Worm (Caenorhabditis elegans) whole organism, L1 larva: ENCODE data around the gene F13D12.8.

Experiments used
- C04F5.9 ChIP-seq: sonication (generic microtip); optimal IDR thresholded peaks from 2 replicates; lab custom pipeline; 2016; ENCODE audit warnings: missing genetic modification characterization, missing compliant biosample characterization
- C16A3.4 ChIP-seq: fragments of 150-350 bp; optimal IDR thresholded peaks from 2 replicates; lab custom pipeline; 2014; ENCODE audit warnings: missing biosample characterization, missing genetic modification characterization
- C34B4.2 ChIP-seq: sonication (generic microtip); optimal IDR thresholded peaks from 2 replicates; lab custom pipeline; 2017; ENCODE audit warnings: mild to moderate bottlenecking, missing genetic modification characterization, missing compliant biosample characterization
- aha-1 ChIP-seq: fragments of 150-350 bp; optimal IDR thresholded peaks from 2 replicates; lab custom pipeline; 2014; ENCODE audit warnings: missing biosample characterization, missing genetic modification characterization
- alr-1 ChIP-seq: fragments of 200-800 bp; sonication (Bioruptor generic); optimal IDR thresholded peaks from 2 replicates; lab custom pipeline; 2018; ENCODE audit warnings: borderline replicate concordance, mild to moderate bottlenecking, missing genetic modification characterization, missing compliant biosample characterization
- aly-2 ChIP-seq: fragments of 150-350 bp; optimal IDR thresholded peaks from 2 replicates; lab custom pipeline; 2014; ENCODE audit warnings: missing biosample characterization, missing genetic modification characterization
- ceh-82 ChIP-seq, 3 experiments: fragments of 150-350 bp in 1 of 3; sonication (generic microtip) in 2 of 3; optimal IDR thresholded peaks; 2 replicates each; lab custom pipeline; 2014 to 2017; ENCODE audit warnings: missing biosample characterization in 3 of 3, missing genetic modification characterization in 3 of 3
- ceh-90 ChIP-seq: sonication (generic microtip); optimal IDR thresholded peaks from 2 replicates; lab custom pipeline; 2016; ENCODE audit warnings: missing genetic modification characterization, missing compliant biosample characterization
- dpl-1 ChIP-seq, 3 experiments: fragments of 150-350 bp in 2 of 3; sonication (generic microtip) in 1 of 3; optimal IDR thresholded peaks; 2 replicates each; lab custom pipeline; 2014 to 2017; ENCODE audit warnings: missing biosample characterization in 3 of 3, missing genetic modification characterization in 3 of 3, missing genetic modification reagents in 3 of 3
- egl-27 ChIP-seq, 2 experiments: fragments of 150-350 bp in 1 of 2; sonication (generic microtip); optimal IDR thresholded peaks; 3 replicates each; lab custom pipeline; 2017 to 2018; ENCODE audit warnings: missing biosample characterization in 2 of 2, missing genetic modification characterization in 2 of 2, missing genetic modification reagents in 2 of 2
- elt-2 ChIP-seq: sonication (generic microtip); optimal IDR thresholded peaks from 2 replicates; lab custom pipeline; 2016; ENCODE audit warnings: missing genetic modification characterization, mild to moderate bottlenecking, inconsistent platforms, missing compliant biosample characterization, missing genetic modification reagents
- ets-5 ChIP-seq: fragments of 200-800 bp; sonication (Bioruptor generic); IDR thresholded peaks from 2 replicates; pipeline ENCODE4 v1.3.6; 2022; ENCODE audit warnings: missing genetic modification characterization, missing compliant biosample characterization
- fkh-10 ChIP-seq: sonication (generic microtip); optimal IDR thresholded peaks from 2 replicates; lab custom pipeline; 2017; ENCODE audit warnings: missing biosample characterization, missing genetic modification reagents, missing genetic modification characterization
- fkh-4 ChIP-seq: sonication (generic microtip); optimal IDR thresholded peaks from 2 replicates; lab custom pipeline; 2016; ENCODE audit warnings: missing compliant biosample characterization, missing genetic modification characterization, borderline replicate concordance
- hlh-4 ChIP-seq: sonication (generic microtip); optimal IDR thresholded peaks from 2 replicates; lab custom pipeline; 2016; ENCODE audit warnings: mild to moderate bottlenecking, missing genetic modification characterization, missing compliant biosample characterization
- irx-1 ChIP-seq: sonication (generic microtip); optimal IDR thresholded peaks from 2 replicates; lab custom pipeline; 2016; ENCODE audit warnings: missing genetic modification characterization, missing compliant biosample characterization
- jun-1 ChIP-seq: fragments of 150-350 bp; optimal IDR thresholded peaks from 2 replicates; lab custom pipeline; 2014; ENCODE audit warnings: missing biosample characterization, missing genetic modification reagents, missing genetic modification characterization
- lin-13 ChIP-seq: fragments of 150-350 bp; optimal IDR thresholded peaks from 2 replicates; lab custom pipeline; 2014; ENCODE audit warnings: missing biosample characterization, missing genetic modification reagents, missing genetic modification characterization
- lin-14 ChIP-seq: fragments of 200-800 bp; sonication (Bioruptor generic); optimal IDR thresholded peaks from 2 replicates; lab custom pipeline; 2018; ENCODE audit warnings: mild to moderate bottlenecking, missing genetic modification characterization, moderate library complexity, missing compliant biosample characterization
- lin-35 ChIP-seq, 2 experiments: fragments of 150-350 bp; optimal IDR thresholded peaks; 2 replicates each; lab custom pipeline; 2014; ENCODE audit warnings: missing biosample characterization in 2 of 2, missing genetic modification characterization in 2 of 2, missing genetic modification reagents in 2 of 2
- lin-39 ChIP-seq: fragments of 150-350 bp; optimal IDR thresholded peaks from 2 replicates; lab custom pipeline; 2014; ENCODE audit warnings: missing biosample characterization, missing genetic modification reagents, missing genetic modification characterization
- lir-3 ChIP-seq: sonication (generic microtip); optimal IDR thresholded peaks from 2 replicates; lab custom pipeline; 2016; ENCODE audit warnings: mild to moderate bottlenecking, missing genetic modification characterization, moderate library complexity, missing compliant biosample characterization; ENCODE audit not compliant: poor library complexity
- lsy-2 ChIP-seq, 2 experiments: fragments of 150-350 bp; optimal IDR thresholded peaks; 2 replicates each; lab custom pipeline; 2014; ENCODE audit warnings: missing biosample characterization in 2 of 2, missing genetic modification characterization in 2 of 2
- mdl-1 ChIP-seq, 2 experiments: fragments of 150-350 bp; optimal IDR thresholded peaks; 2 replicates each; lab custom pipeline; 2014 to 2017; ENCODE audit warnings: missing biosample characterization in 2 of 2, missing genetic modification characterization in 2 of 2, inconsistent platforms in 1 of 2
- mef-2 ChIP-seq: fragments of 150-350 bp; optimal IDR thresholded peaks from 2 replicates; lab custom pipeline; 2014; ENCODE audit warnings: missing biosample characterization, missing genetic modification characterization
- nhr-19 ChIP-seq: fragments of 200-800 bp; sonication (Bioruptor generic); conservative IDR thresholded peaks from 2 replicates; pipeline ENCODE4 v1.3.6; 2022; ENCODE audit warnings: missing genetic modification characterization, missing compliant biosample characterization
- nhr-237 ChIP-seq: fragments of 150-350 bp; optimal IDR thresholded peaks from 2 replicates; lab custom pipeline; 2014; ENCODE audit warnings: missing biosample characterization, missing genetic modification characterization
- nhr-28 ChIP-seq: fragments of 150-350 bp; optimal IDR thresholded peaks from 2 replicates; lab custom pipeline; 2014; ENCODE audit warnings: missing biosample characterization, missing genetic modification characterization
- nhr-47 ChIP-seq: sonication (generic microtip); optimal IDR thresholded peaks from 2 replicates; lab custom pipeline; 2016; ENCODE audit warnings: mild to moderate bottlenecking, missing genetic modification characterization, moderate library complexity, missing compliant biosample characterization
- nhr-71 ChIP-seq: sonication (generic microtip); optimal IDR thresholded peaks from 2 replicates; lab custom pipeline; 2016; ENCODE audit warnings: mild to moderate bottlenecking, missing genetic modification characterization, moderate library complexity, missing compliant biosample characterization
- nhr-76 ChIP-seq: sonication (generic microtip); optimal IDR thresholded peaks from 2 replicates; lab custom pipeline; 2017; ENCODE audit warnings: missing biosample characterization, missing genetic modification characterization
- nhr-77 ChIP-seq: fragments of 150-350 bp; optimal IDR thresholded peaks from 2 replicates; lab custom pipeline; 2014; ENCODE audit warnings: missing biosample characterization, missing genetic modification characterization
- nhr-84 ChIP-seq: sonication (generic microtip); optimal IDR thresholded peaks from 2 replicates; lab custom pipeline; 2017; ENCODE audit warnings: missing biosample characterization, missing genetic modification characterization
- nhr-85 ChIP-seq: sonication (generic microtip); peaks from one replicate; lab custom pipeline; 2016; ENCODE audit warnings: missing genetic modification characterization, inconsistent platforms, missing compliant biosample characterization
- rnt-1 ChIP-seq: sonication (generic microtip); optimal IDR thresholded peaks from 2 replicates; lab custom pipeline; 2016; ENCODE audit warnings: mild to moderate bottlenecking, missing genetic modification characterization, moderate library complexity, missing compliant biosample characterization
- skn-1 ChIP-seq: fragments of 150-350 bp; optimal IDR thresholded peaks from 2 replicates; lab custom pipeline; 2014; ENCODE audit warnings: missing biosample characterization, missing genetic modification characterization
- snpc-4 ChIP-seq: fragments of 150-350 bp; optimal IDR thresholded peaks from 2 replicates; lab custom pipeline; 2014; ENCODE audit warnings: missing biosample characterization, missing genetic modification characterization
- snu-23 ChIP-seq: sonication (generic microtip); optimal IDR thresholded peaks from 2 replicates; lab custom pipeline; 2016; ENCODE audit warnings: missing genetic modification characterization, missing compliant biosample characterization
- sox-4 ChIP-seq: sonication (generic microtip); optimal IDR thresholded peaks from 2 replicates; lab custom pipeline; 2016; ENCODE audit warnings: missing genetic modification characterization, missing compliant biosample characterization
- sup-37 ChIP-seq: fragments of 200-800 bp; sonication (Bioruptor generic); optimal IDR thresholded peaks from 2 replicates; lab custom pipeline; 2018; ENCODE audit warnings: mild to moderate bottlenecking, missing genetic modification characterization, missing compliant biosample characterization
- swsn-7 ChIP-seq: sonication (generic microtip); optimal IDR thresholded peaks from 2 replicates; lab custom pipeline; 2016; ENCODE audit warnings: missing genetic modification characterization, missing compliant biosample characterization
- tbx-2 ChIP-seq: sonication (generic microtip); optimal IDR thresholded peaks from 2 replicates; lab custom pipeline; 2016; ENCODE audit warnings: missing genetic modification characterization, missing compliant biosample characterization
- unc-62 ChIP-seq: fragments of 150-350 bp; optimal IDR thresholded peaks from 2 replicates; lab custom pipeline; 2014; ENCODE audit warnings: missing biosample characterization, missing genetic modification reagents, missing genetic modification characterization
- unc-86 ChIP-seq: sonication (generic microtip); optimal IDR thresholded peaks from 2 replicates; lab custom pipeline; 2016; ENCODE audit warnings: missing genetic modification characterization, missing compliant biosample characterization
- zag-1 ChIP-seq: fragments of 150-350 bp; optimal IDR thresholded peaks from 2 replicates; lab custom pipeline; 2014; ENCODE audit warnings: missing biosample characterization, missing genetic modification characterization
- zip-4 ChIP-seq: fragments of 200-800 bp; sonication (Bioruptor generic); optimal IDR thresholded peaks from 2 replicates; lab custom pipeline; 2018; ENCODE audit warnings: mild to moderate bottlenecking, missing genetic modification characterization, moderate library complexity, missing compliant biosample characterization
- ztf-11 ChIP-seq, 2 experiments: sonication (generic microtip); optimal IDR thresholded peaks; 2 replicates each; lab custom pipeline; 2016 to 2017; ENCODE audit warnings: missing genetic modification characterization in 2 of 2, missing biosample characterization in 1 of 2, missing compliant biosample characterization in 1 of 2
- ztf-4 ChIP-seq: fragments of 150-350 bp; optimal IDR thresholded peaks from 2 replicates; lab custom pipeline; 2014; ENCODE audit warnings: missing biosample characterization, missing genetic modification characterization

F13D12.8 gene

ce11 chrII:11761806-11762512, 29.6 kb upstream of the F13D12.8 start (continued):
- TF ChIP-seq snpc-4 (tag; lab: Kevin White, UChicago): peak; percentile 63
- peak in 1 of 2 experiments; percentile 89 for TF ChIP-seq lsy-2 (tag; optimal IDR thresholded peaks at IDR 0.05; lab: Kevin White, UChicago)
- no peak for TF ChIP-seq sup-37 (GFP tag; lab: Kevin White, UChicago)
- TF ChIP-seq egl-27 (tag; optimal IDR thresholded peaks at IDR 0.05; lab: Kevin White, UChicago): no peak
- no peak for TF ChIP-seq nhr-84
- no peak for TF ChIP-seq alr-1 (tag; lab: Kevin White, UChicago)
- TF ChIP-seq nhr-47 (tag; lab: Kevin White, UChicago): no peak
- TF ChIP-seq rnt-1 (tag; lab: Kevin White, UChicago): no peak
- TF ChIP-seq ets-5 (GFP tag; lab: Robert Waterston, UW): no peak
- peak; percentile 27 for TF ChIP-seq aha-1
- TF ChIP-seq C16A3.4 (tag; lab: Kevin White, UChicago): peak; percentile 19
- TF ChIP-seq nhr-71 (tag; lab: Kevin White, UChicago): peak; percentile 66
- no peak for TF ChIP-seq C34B4.2
- TF ChIP-seq lin-13: peak; percentile 44
- TF ChIP-seq lir-3 (tag; lab: Kevin White, UChicago): no peak
- TF ChIP-seq zip-4 (GFP tag; lab: Kevin White, UChicago): no peak
- TF ChIP-seq ceh-90 (tag; lab: Kevin White, UChicago): no peak
- no peak for TF ChIP-seq unc-62 (GFP tag; lab: Kevin White, UChicago)
- no peak for TF ChIP-seq hlh-4 (tag; lab: Kevin White, UChicago)
- peak; percentile 41 for TF ChIP-seq nhr-19 (GFP tag; lab: Robert Waterston, UW)
- peak; percentile 56 for TF ChIP-seq mef-2 (tag; lab: Kevin White, UChicago)
- TF ChIP-seq dpl-1 (GFP tag; optimal IDR thresholded peaks at IDR 0.05; lab: Kevin White, UChicago): peak in 2 of 3 experiments; percentile 29 to 46
- peak; percentile 15 for TF ChIP-seq irx-1 (tag; lab: Kevin White, UChicago)
- no peak for TF ChIP-seq nhr-77
- TF ChIP-seq elt-2: peak; percentile 8
- no peak for TF ChIP-seq zag-1

ce11 chrII:11759277-11759676, 26.9 kb upstream of the F13D12.8 start, which contains the start of the genes F44E5.4 and F44E5.5:
F44E5.4 (minus strand) TSS chrII:11759311.
F44E5.5 (plus strand) TSS chrII:11759662.
- TF ChIP-seq tbx-2 (tag; lab: Kevin White, UChicago) (peak; percentile 84), elt-2 (peak; percentile 54), nhr-19 (GFP tag; lab: Robert Waterston, UW) (peak; percentile 96), nhr-76 (tag; lab: Kevin White, UChicago) (peak; percentile 27), lin-14 (peak; percentile 94), sox-4 (tag; lab: Kevin White, UChicago) (peak; percentile 84), nhr-237 (tag; lab: Kevin White, UChicago) (peak; percentile 83), mdl-1 (tag; optimal IDR thresholded peaks at IDR 0.05; lab: Kevin White, UChicago) (peak in 1 of 2 experiments; percentile 61), C16A3.4 (tag; lab: Kevin White, UChicago) (peak; percentile 16), lin-39 (tag; lab: Kevin White, UChicago) (peak; percentile 52), sup-37 (GFP tag; lab: Kevin White, UChicago) (peak; percentile 77), snu-23 (peak; percentile 92), aha-1 (peak; percentile 76), nhr-85 (tag; lab: Kevin White, UChicago) (peak; percentile 90), aly-2 (tag; lab: Kevin White, UChicago) (peak; percentile 39), ceh-82 (tag; optimal IDR thresholded peaks at IDR 0.05; lab: Kevin White, UChicago) (peak; percentile 65 to 81 (median 69)), C34B4.2 (peak; percentile 86), ztf-11 (tag; optimal IDR thresholded peaks at IDR 0.05; lab: Kevin White, UChicago) (peak in 1 of 2 experiments; percentile 78), fkh-10 (peak; percentile 61), ztf-4 (tag; lab: Kevin White, UChicago) (peak; percentile 77), snpc-4 (tag; lab: Kevin White, UChicago) (peak; percentile 32), rnt-1 (tag; lab: Kevin White, UChicago) (peak; percentile 88), unc-86 (peak; percentile 89), swsn-7 (tag; lab: Kevin White, UChicago) (peak; percentile 95), lsy-2 (tag; optimal IDR thresholded peaks at IDR 0.05; lab: Kevin White, UChicago) (peak; percentile 77 to 78), fkh-4 (tag; lab: Kevin White, UChicago) (peak; percentile 37), dpl-1 (GFP tag; optimal IDR thresholded peaks at IDR 0.05; lab: Kevin White, UChicago) (peak; percentile 57 to 62 (median 62)), C04F5.9 (tag; lab: Kevin White, UChicago) (peak; percentile 36), lir-3 (tag; lab: Kevin White, UChicago) (peak; percentile 64), jun-1 (tag; lab: Kevin White, UChicago) (peak; percentile 90), lin-13 (peak; percentile 87), zip-4 (GFP tag; lab: Kevin White, UChicago) (peak; percentile 76), nhr-28 (tag; lab: Kevin White, UChicago) (peak; percentile 42), skn-1 (peak; percentile 47), lin-35 (GFP tag; optimal IDR thresholded peaks at IDR 0.05; lab: Kevin White, UChicago) (peak; percentile 31 to 78)
